Fruit fly (Drosophila melanogaster): ENCODE results near the gene Osi10b.

Gene Osi10b

dm6 chr3R:6233104-6233503 lies 32.9 kb upstream of the Osi10b start (continued):
- TF ChIP-seq CG16779 (tag; optimal IDR thresholded peaks at IDR 0.05) (no peak), cyc (GFP tag; optimal IDR thresholded peaks at IDR 0.05) (no peak), acj6 (GFP tag; optimal IDR thresholded peaks at IDR 0.05) (peak; percentile 7), Smox (GFP tag; optimal IDR thresholded peaks at IDR 0.05) (no peak), Ets21C (GFP tag; optimal IDR thresholded peaks at IDR 0.05) (no peak), CG3032 (tag; optimal IDR thresholded peaks at IDR 0.05) (no peak), CG10631 (GFP tag; optimal IDR thresholded peaks at IDR 0.05) (no peak), esn (GFP tag; optimal IDR thresholded peaks at IDR 0.05) (peak; percentile 26), CG11762 (GFP tag; optimal IDR thresholded peaks at IDR 0.05; ENCODE audit: insufficient read depth) (peak; percentile 7), svp (GFP tag) (peak; percentile 65), CG11902 (GFP tag; optimal IDR thresholded peaks at IDR 0.05) (no peak), ss (GFP tag; optimal IDR thresholded peaks at IDR 0.05) (no peak), Eip75B (GFP tag; optimal IDR thresholded peaks at IDR 0.05) (peak; percentile 21), Hr38 (GFP tag; optimal IDR thresholded peaks at IDR 0.05) (no peak), CG8632 (GFP tag; optimal IDR thresholded peaks at IDR 0.05) (peak; percentile 3), CG7368 (GFP tag; optimal IDR thresholded peaks at IDR 0.05) (no peak), CG6808 (GFP tag; optimal IDR thresholded peaks at IDR 0.05) (no peak), net (GFP tag; optimal IDR thresholded peaks at IDR 0.05) (no peak), eg (GFP tag; IDR thresholded peaks at IDR 0.05) (no peak), Sox15 (GFP tag; optimal IDR thresholded peaks at IDR 0.05) (peak; percentile 29), CG10669 (GFP tag; optimal IDR thresholded peaks at IDR 0.05) (no peak), CG3919 (GFP tag; optimal IDR thresholded peaks at IDR 0.05) (peak; percentile 30), fd85E (GFP tag; optimal IDR thresholded peaks at IDR 0.05) (no peak), OdsH (GFP tag; optimal IDR thresholded peaks at IDR 0.05) (peak; percentile 20)

dm6 chr3R:6234189-6234758 lies 31.7 kb upstream of the Osi10b start, which contains the start of gene Osi6:
TSS of gene Osi6 (plus strand) at chr3R:6234708.
- TF ChIP-seq Eip78C (GFP tag), result peak; percentile 38
- no peak for TF ChIP-seq CG1621 (tag; optimal IDR thresholded peaks at IDR 0.05)
- TF ChIP-seq Sox15 (GFP tag; optimal IDR thresholded peaks at IDR 0.05), result no peak
- no peak for TF ChIP-seq CG34406 (GFP tag; optimal IDR thresholded peaks at IDR 0.05)
- TF ChIP-seq CG6792 (GFP tag; optimal IDR thresholded peaks at IDR 0.05), result no peak
- TF ChIP-seq CG9139 (GFP tag; optimal IDR thresholded peaks at IDR 0.05), result no peak
- no peak for TF ChIP-seq achi (GFP tag; optimal IDR thresholded peaks at IDR 0.05)

dm6 chr3R:6238977-6239376 lies 27.0 kb upstream of the Osi10b start:
- no peak for TF ChIP-seq CG11762 (GFP tag; optimal IDR thresholded peaks at IDR 0.05; ENCODE audit: insufficient read depth)
- TF ChIP-seq CG34406 (GFP tag; optimal IDR thresholded peaks at IDR 0.05), result no peak
- no peak for TF ChIP-seq CG6792 (GFP tag; optimal IDR thresholded peaks at IDR 0.05)
- TF ChIP-seq Hr38 (GFP tag; optimal IDR thresholded peaks at IDR 0.05), result no peak
- no peak for TF ChIP-seq CG31627 (GFP tag; optimal IDR thresholded peaks at IDR 0.05)
- no peak for TF ChIP-seq CG8119 (GFP tag; IDR thresholded peaks at IDR 0.05)
- no peak for TF ChIP-seq CG4318 (GFP tag; optimal IDR thresholded peaks at IDR 0.05)
- TF ChIP-seq fd85E (GFP tag; optimal IDR thresholded peaks at IDR 0.05), result no peak
- no peak for TF ChIP-seq Ets96B (tag; optimal IDR thresholded peaks at IDR 0.05)
- TF ChIP-seq dsx (GFP tag; optimal IDR thresholded peaks at IDR 0.05; ENCODE audit: poor library complexity, severe bottlenecking), result no peak
- no peak for TF ChIP-seq CG11294 (GFP tag; IDR thresholded peaks at IDR 0.05)
- TF ChIP-seq CG7368 (GFP tag; optimal IDR thresholded peaks at IDR 0.05), result no peak
- no peak for TF ChIP-seq topi (GFP tag; optimal IDR thresholded peaks at IDR 0.05)
- TF ChIP-seq CG1621 (tag; optimal IDR thresholded peaks at IDR 0.05), result no peak
- TF ChIP-seq lz (GFP tag; optimal IDR thresholded peaks at IDR 0.05), result no peak
- TF ChIP-seq CG3032 (tag; optimal IDR thresholded peaks at IDR 0.05), result no peak
- TF ChIP-seq cyc (GFP tag; optimal IDR thresholded peaks at IDR 0.05), result no peak
- no peak for TF ChIP-seq esn (GFP tag; optimal IDR thresholded peaks at IDR 0.05)
